Worm (Caenorhabditis elegans): ENCODE results near the gene Y73F8A.12.
"Not testable (repeated sequence)": the region's sequence is repeated elsewhere in the genome, so short reads cannot be mapped to it uniquely, and the experiment has no call there.

Y73F8A.12 gene

DNA sequence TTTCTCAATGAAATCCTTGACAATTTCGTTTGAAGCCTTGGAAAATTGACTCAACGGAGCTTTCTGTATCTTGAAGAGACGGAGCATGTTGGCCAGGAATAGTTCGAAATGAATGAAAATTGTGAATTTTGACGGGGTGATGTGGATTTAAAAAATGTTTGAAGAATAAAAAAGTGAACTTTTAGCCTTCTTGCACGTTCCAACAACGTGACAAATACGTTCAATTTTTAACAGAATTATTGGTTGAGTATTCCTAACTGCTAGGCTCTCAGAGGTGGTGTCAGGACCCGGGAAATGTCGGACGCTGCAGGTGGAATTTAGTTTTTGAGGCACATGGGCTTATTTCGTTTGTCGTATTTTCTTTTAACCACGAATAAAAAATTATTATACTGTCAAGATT is at the start of gene Y73F8A.12:
TSS of gene Y73F8A.12 (minus strand) at position 101 of the 400 bp plus-strand sequence.
- not testable (repeated sequence) for TF ChIP-seq dpl-1 (GFP tag; optimal IDR thresholded peaks at IDR 0.05); unc-62 (GFP tag; optimal IDR thresholded peaks at IDR 0.05 in 1 of 2); unc-62 (tag; optimal IDR thresholded peaks at IDR 0.05); jun-1 (tag; optimal IDR thresholded peaks at IDR 0.05)

ce11 chrIV:15361244-15361643 is 49.8 kb upstream of the Y73F8A.12 start, which contains the start of gene cpna-4:
Gene cpna-4, plus strand, starts transcription at chrIV:15361544.
- TF ChIP-seq arid-1 (GFP tag; conservative IDR thresholded peaks at IDR 0.05) (no peak), cey-2 (tag; optimal IDR thresholded peaks at IDR 0.05; ENCODE audit: borderline replicate concordance, insufficient read depth) (no peak), ceh-62 (tag; optimal IDR thresholded peaks at IDR 0.05) (no peak), F37D6.2 (tag; optimal IDR thresholded peaks at IDR 0.05) (no peak), Y75B8A.6 (GFP tag; IDR thresholded peaks at IDR 0.05) (no peak), spr-3 (GFP tag; optimal IDR thresholded peaks at IDR 0.05) (no peak), lin-38 (GFP tag; IDR thresholded peaks at IDR 0.05) (no peak), fkh-10 (GFP tag; optimal IDR thresholded peaks at IDR 0.05) (no peak), zfp-2 (tag; optimal IDR thresholded peaks at IDR 0.05) (no peak)

DNA sequence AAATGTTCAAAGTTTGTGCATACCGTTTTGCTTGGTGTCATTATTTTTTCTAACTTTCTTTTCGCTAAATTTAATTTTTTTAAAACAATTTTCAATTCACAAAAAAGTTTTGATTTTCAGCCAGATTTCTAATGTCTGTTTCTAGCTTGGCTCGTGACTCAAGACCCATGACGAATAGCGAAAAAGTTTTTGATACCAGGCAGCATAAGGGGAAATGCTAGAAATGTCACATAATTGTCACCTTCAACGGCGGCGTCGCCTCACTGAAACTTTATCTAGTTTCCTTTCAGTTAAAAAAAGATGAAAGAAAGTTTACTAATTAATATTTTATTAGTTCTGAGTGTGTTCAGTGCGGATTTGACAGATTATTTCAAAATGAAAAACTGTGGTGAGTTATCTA is 25.3 kb upstream of the Y73F8A.12 start, which contains the start of gene irld-59:
TSS of gene irld-59 (plus strand) at position 301 of the 400 bp plus-strand sequence.
- TF ChIP-seq hmg-1.1 (GFP tag; IDR thresholded peaks at IDR 0.05) (no peak), unc-62 (GFP tag; optimal IDR thresholded peaks at IDR 0.05 in 1 of 2) (peak in 1 of 2 experiments; percentile 7), unc-62 (tag; optimal IDR thresholded peaks at IDR 0.05) (no peak)

DNA sequence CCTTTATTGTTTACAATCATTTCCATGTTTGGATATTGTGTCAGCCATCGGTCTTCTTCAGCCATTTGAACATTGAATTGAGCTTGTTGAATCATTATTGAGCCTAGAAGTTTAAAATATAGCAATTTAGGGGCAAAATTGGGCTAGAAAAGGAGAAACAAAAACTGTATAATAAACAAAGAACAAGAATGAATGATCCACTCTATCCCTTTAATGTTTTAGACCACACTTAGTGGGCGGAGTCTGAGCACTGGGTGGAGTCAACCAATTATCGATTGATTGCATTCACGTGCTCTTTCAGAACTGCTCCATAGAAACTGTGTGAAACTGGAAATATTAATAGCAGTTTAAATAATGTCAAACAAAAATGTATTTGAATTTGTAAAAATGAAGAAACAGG is 16.6 kb upstream of the Y73F8A.12 start, which contains the start of gene tbx-40:
TSS of gene tbx-40 (minus strand) at position 101 of the 400 bp plus-strand sequence.
- no peak for TF ChIP-seq spr-1 (tag; optimal IDR thresholded peaks at IDR 0.05)
- no peak for TF ChIP-seq fkh-10 (GFP tag; optimal IDR thresholded peaks at IDR 0.05)
- TF ChIP-seq dpl-1 (GFP tag; optimal IDR thresholded peaks at IDR 0.05) = no peak
- TF ChIP-seq nhr-6 (tag; optimal IDR thresholded peaks at IDR 0.05) = no peak
- no peak for TF ChIP-seq tag-97 (GFP tag; IDR thresholded peaks at IDR 0.05)
- TF ChIP-seq aly-2 (tag; optimal IDR thresholded peaks at IDR 0.05) = no peak
- TF ChIP-seq hlh-11 (tag; optimal IDR thresholded peaks at IDR 0.05) = no peak
- no peak for TF ChIP-seq lin-13 (GFP tag; optimal IDR thresholded peaks at IDR 0.05)
- TF ChIP-seq ces-1 (GFP tag; optimal IDR thresholded peaks at IDR 0.05) = no peak
- no peak for TF ChIP-seq nhr-41 (GFP tag; IDR thresholded peaks at IDR 0.05)
- no peak for TF ChIP-seq unc-130 (GFP tag; optimal IDR thresholded peaks at IDR 0.05)

DNA sequence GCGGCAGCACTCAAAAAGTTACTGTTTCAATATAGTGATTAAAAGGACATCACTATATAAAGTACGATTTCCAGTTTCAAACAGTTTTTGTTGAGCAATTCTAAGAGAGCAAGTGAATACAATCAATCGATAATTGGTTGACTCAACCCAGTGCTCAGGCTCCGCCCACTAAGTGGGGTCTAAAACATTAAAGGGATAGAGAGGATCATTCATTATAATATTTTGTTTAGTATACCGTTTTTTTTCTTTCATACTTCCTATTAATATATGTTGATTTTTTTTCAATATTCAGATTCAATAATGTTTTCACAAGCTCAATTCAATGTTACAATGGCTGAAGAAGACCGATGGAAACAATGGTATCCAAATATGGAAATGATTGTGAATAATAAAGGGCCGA is 12.1 kb upstream of the Y73F8A.12 start, which contains the start of gene tbx-39:
TSS of gene tbx-39 (plus strand) at position 301 of the 400 bp plus-strand sequence.
- no peak for TF ChIP-seq ZK546.5 (tag; optimal IDR thresholded peaks at IDR 0.05)
- no peak for TF ChIP-seq daf-19 (GFP tag; conservative IDR thresholded peaks at IDR 0.05)
- TF ChIP-seq aha-1 (tag) = no peak
- TF ChIP-seq snpc-4 (tag; optimal IDR thresholded peaks at IDR 0.05) = no peak
- TF ChIP-seq nhr-25 (tag; optimal IDR thresholded peaks at IDR 0.05; ENCODE audit: borderline replicate concordance, insufficient read depth) = no peak
- no peak for TF ChIP-seq pqm-1 (tag; optimal IDR thresholded peaks at IDR 0.05)
- no peak for TF ChIP-seq saeg-2 (GFP tag; IDR thresholded peaks at IDR 0.05)
- no peak for TF ChIP-seq ces-1 (GFP tag; optimal IDR thresholded peaks at IDR 0.05)
- no peak for TF ChIP-seq skn-1 (tag; optimal IDR thresholded peaks at IDR 0.05)
- TF ChIP-seq nhr-11 (tag; optimal IDR thresholded peaks at IDR 0.05) = no peak
- no peak for TF ChIP-seq F37D6.2 (tag; optimal IDR thresholded peaks at IDR 0.05)
- TF ChIP-seq ctbp-1 (GFP tag; IDR thresholded peaks at IDR 0.05) = no peak
- TF ChIP-seq nhr-237 (tag; optimal IDR thresholded peaks at IDR 0.05) = no peak
- TF ChIP-seq spr-3 (GFP tag; optimal IDR thresholded peaks at IDR 0.05) = no peak
- no peak for TF ChIP-seq gei-8 (GFP tag; optimal IDR thresholded peaks at IDR 0.05)
- TF ChIP-seq ceh-32 (tag; optimal IDR thresholded peaks at IDR 0.05; ENCODE audit: poor library complexity) = no peak
- no peak for TF ChIP-seq F44E2.7 (GFP tag; IDR thresholded peaks at IDR 0.05)
- no peak for TF ChIP-seq daf-8 (GFP tag; IDR thresholded peaks at IDR 0.05)
- no peak for TF ChIP-seq nhr-6 (tag; optimal IDR thresholded peaks at IDR 0.05)
- no peak for TF ChIP-seq lin-29 (GFP tag; IDR thresholded peaks at IDR 0.05)

Data from whole organism, L4 larva.